Fruit fly (Drosophila melanogaster) whole organism, adult: ENCODE measurements around the gene Dbct.

ENCODE experiments used
- CG11617 ChIP-seq: fragments of 200-800 bp; sonication (Bioruptor generic); optimal IDR thresholded peaks from 2 replicates; lab custom pipeline; 2017; ENCODE audit warnings: mild to moderate bottlenecking, missing biosample characterization, missing genetic modification reagents, missing genetic modification characterization
- CG12768 ChIP-seq: fragments of 200-800 bp; sonication (Bioruptor generic); optimal IDR thresholded peaks from 2 replicates; lab custom pipeline; 2017; ENCODE audit warnings: missing biosample characterization, missing genetic modification characterization, mild to moderate bottlenecking, moderate library complexity, missing genetic modification reagents
- CG14711 ChIP-seq: fragments of 200-800 bp; sonication (Bioruptor generic); optimal IDR thresholded peaks from 2 replicates; lab custom pipeline; 2018; ENCODE audit warnings: missing biosample characterization, mild to moderate bottlenecking, missing genetic modification characterization, moderate library complexity
- CG1620 ChIP-seq: fragments of 200-800 bp; sonication (Bioruptor generic); optimal IDR thresholded peaks from 2 replicates; lab custom pipeline; 2016; ENCODE audit warnings: missing biosample characterization, missing genetic modification characterization
- CG33017 ChIP-seq: fragments of 200-800 bp; sonication (Bioruptor generic); optimal IDR thresholded peaks from 2 replicates; lab custom pipeline; 2018; ENCODE audit warnings: missing biosample characterization, mild to moderate bottlenecking, missing genetic modification characterization, moderate library complexity
- CG5204 ChIP-seq: fragments of 200-800 bp; sonication (Bioruptor generic); optimal IDR thresholded peaks from 2 replicates; lab custom pipeline; 2016; ENCODE audit warnings: missing biosample characterization, missing genetic modification characterization
- CG7045 ChIP-seq: fragments of 200-800 bp; sonication (Bioruptor generic); optimal IDR thresholded peaks from 2 replicates; lab custom pipeline; 2017; ENCODE audit warnings: missing biosample characterization, mild to moderate bottlenecking, missing genetic modification characterization
- CG7101 ChIP-seq: fragments of 200-800 bp; sonication (Bioruptor generic); optimal IDR thresholded peaks from 2 replicates; lab custom pipeline; 2018; ENCODE audit warnings: missing biosample characterization, mild to moderate bottlenecking, missing genetic modification characterization, moderate library complexity
- Clk ChIP-seq: fragments of 200-800 bp; sonication (Bioruptor generic); optimal IDR thresholded peaks from 2 replicates; lab custom pipeline; 2017; ENCODE audit warnings: missing biosample characterization, missing genetic modification characterization
- Crg-1 ChIP-seq: fragments of 200-800 bp; sonication (Bioruptor generic); optimal IDR thresholded peaks from 2 replicates; lab custom pipeline; 2016; ENCODE audit warnings: missing biosample characterization, missing genetic modification characterization
- Hr96 ChIP-seq: fragments of 200-800 bp; sonication (Bioruptor generic); optimal IDR thresholded peaks from 2 replicates; lab custom pipeline; 2016; ENCODE audit warnings: missing biosample characterization, missing genetic modification characterization
- Mnt ChIP-seq: fragments of 200-800 bp; sonication (Bioruptor generic); optimal IDR thresholded peaks from 2 replicates; lab custom pipeline; 2016; ENCODE audit warnings: missing biosample characterization, mild to moderate bottlenecking, missing genetic modification characterization
- bab1 ChIP-seq: fragments of 200-800 bp; sonication (Bioruptor generic); optimal IDR thresholded peaks from 3 replicates; lab custom pipeline; 2019; ENCODE audit warnings: missing biosample characterization, mild to moderate bottlenecking, missing genetic modification characterization, moderate library complexity
- cic ChIP-seq: fragments of 200-800 bp; sonication (Bioruptor generic); optimal IDR thresholded peaks from 2 replicates; lab custom pipeline; 2017; ENCODE audit warnings: missing biosample characterization, mild to moderate bottlenecking, missing genetic modification characterization, moderate library complexity
- cnc ChIP-seq, 2 experiments: fragments of >200 bp; optimal IDR thresholded peaks; 2 replicates each; lab custom pipeline; 2017
- kay ChIP-seq: fragments of 200-800 bp; sonication (Bioruptor generic); peaks from one replicate; lab custom pipeline; 2016; ENCODE audit warnings: missing biosample characterization, missing genetic modification characterization, borderline replicate concordance
- ovo ChIP-seq: fragments of 200-800 bp; sonication (Bioruptor generic); optimal IDR thresholded peaks from 2 replicates; lab custom pipeline; 2016; ENCODE audit warnings: missing biosample characterization, missing genetic modification characterization
- pad ChIP-seq: fragments of 200-800 bp; sonication (Bioruptor generic); optimal IDR thresholded peaks from 3 replicates; lab custom pipeline; 2017; ENCODE audit warnings: missing biosample characterization, missing genetic modification characterization, mild to moderate bottlenecking, moderate library complexity, missing genetic modification reagents
- tj ChIP-seq: fragments of 200-800 bp; sonication (Bioruptor generic); optimal IDR thresholded peaks from 3 replicates; lab custom pipeline; 2017; ENCODE audit warnings: missing biosample characterization, mild to moderate bottlenecking, missing genetic modification characterization, moderate library complexity
- toe ChIP-seq: fragments of 200-800 bp; sonication (Bioruptor generic); optimal IDR thresholded peaks from 2 replicates; lab custom pipeline; 2016; ENCODE audit warnings: missing biosample characterization, missing genetic modification characterization

The Dbct gene

dm6 chrX:15082681-15083080 is 3.2 kb upstream of the Dbct start, which contains the start of gene CG33178:
CG33178 (plus strand) TSS chrX:15082827.
- TF ChIP-seq cnc (optimal IDR thresholded peaks at IDR 0.05; lab: Kevin White, UChicago) (no peak), CG14711 (tag; lab: Kevin White, UChicago) (no peak), toe (GFP tag; lab: Kevin White, UChicago) (no peak), Crg-1 (GFP tag; lab: Kevin White, UChicago) (no peak), Mnt (GFP tag; lab: Kevin White, UChicago) (no peak), pad (GFP tag; lab: Kevin White, UChicago) (no peak), cic (GFP tag; lab: Kevin White, UChicago) (no peak), ovo (GFP tag; lab: Kevin White, UChicago) (no peak), CG5204 (no peak), CG11617 (GFP tag; lab: Kevin White, UChicago) (no peak)

- TF ChIP-seq CG1620 (GFP tag; lab: Kevin White, UChicago) (peak; percentile 80), kay (GFP tag; lab: Kevin White, UChicago) (peak; percentile 93), Hr96 (peak; percentile 84), CG7101 (tag; lab: Kevin White, UChicago) (peak; percentile 84), CG7045 (GFP tag; lab: Kevin White, UChicago) (peak; percentile 50), ovo (GFP tag; lab: Kevin White, UChicago) (peak; percentile 85), Crg-1 (GFP tag; lab: Kevin White, UChicago) (peak; percentile 81), toe (GFP tag; lab: Kevin White, UChicago) (peak; percentile 75), CG12768 (GFP tag; lab: Kevin White, UChicago) (peak; percentile 67), pad (GFP tag; lab: Kevin White, UChicago) (peak; percentile 80), tj (GFP tag; lab: Kevin White, UChicago) (peak; percentile 68), Mnt (GFP tag; lab: Kevin White, UChicago) (peak; percentile 94), CG5204 (peak; percentile 79), bab1 (GFP tag; lab: Kevin White, UChicago) (peak; percentile 85), cnc (optimal IDR thresholded peaks at IDR 0.05; lab: Kevin White, UChicago) (no peak), cic (GFP tag; lab: Kevin White, UChicago) (no peak), CG11617 (GFP tag; lab: Kevin White, UChicago) (peak; percentile 92), CG33017 (tag; lab: Kevin White, UChicago) (peak; percentile 27), Clk (GFP tag; lab: Kevin White, UChicago) (peak; percentile 43), CG14711 (tag; lab: Kevin White, UChicago) (peak; percentile 97)
These were observed 1.3 kb upstream of the Dbct start, which contains the start of gene Cox17 for dm6 chrX:15084580-15085138. Cox17 (minus strand) TSS chrX:15084699.

- TF ChIP-seq Hr96: no peak
- TF ChIP-seq cnc (optimal IDR thresholded peaks at IDR 0.05; lab: Kevin White, UChicago): no peak
- TF ChIP-seq CG7101 (tag; lab: Kevin White, UChicago): no peak
- TF ChIP-seq CG1620 (GFP tag; lab: Kevin White, UChicago): no peak
- no peak for TF ChIP-seq Crg-1 (GFP tag; lab: Kevin White, UChicago)
- no peak for TF ChIP-seq CG7045 (GFP tag; lab: Kevin White, UChicago)
- no peak for TF ChIP-seq pad (GFP tag; lab: Kevin White, UChicago)
- TF ChIP-seq toe (GFP tag; lab: Kevin White, UChicago): no peak
- TF ChIP-seq ovo (GFP tag; lab: Kevin White, UChicago): no peak
- TF ChIP-seq CG12768 (GFP tag; lab: Kevin White, UChicago): no peak
- no peak for TF ChIP-seq CG5204
- no peak for TF ChIP-seq kay (GFP tag; lab: Kevin White, UChicago)
- no peak for TF ChIP-seq tj (GFP tag; lab: Kevin White, UChicago)
- TF ChIP-seq CG33017 (tag; lab: Kevin White, UChicago): no peak
- TF ChIP-seq CG11617 (GFP tag; lab: Kevin White, UChicago): no peak
- no peak for TF ChIP-seq Clk (GFP tag; lab: Kevin White, UChicago)
These were observed 3.3 kb downstream of the Dbct start, which contains the start of gene Rab3-GEF for dm6 chrX:15089146-15089698. Rab3-GEF (plus strand) TSS chrX:15089682.

- no peak for TF ChIP-seq pad (GFP tag; lab: Kevin White, UChicago)
These were observed 4.4 kb downstream of the Dbct start for dm6 chrX:15090371-15090770.

- no peak for TF ChIP-seq pad (GFP tag; lab: Kevin White, UChicago)
- TF ChIP-seq Crg-1 (GFP tag; lab: Kevin White, UChicago): no peak
- no peak for TF ChIP-seq CG12768 (GFP tag; lab: Kevin White, UChicago)
- TF ChIP-seq tj (GFP tag; lab: Kevin White, UChicago): no peak
- TF ChIP-seq ovo (GFP tag; lab: Kevin White, UChicago): no peak
- no peak for TF ChIP-seq Hr96
- no peak for TF ChIP-seq Mnt (GFP tag; lab: Kevin White, UChicago)
- no peak for TF ChIP-seq CG11617 (GFP tag; lab: Kevin White, UChicago)
- TF ChIP-seq CG14711 (tag; lab: Kevin White, UChicago): no peak
- TF ChIP-seq bab1 (GFP tag; lab: Kevin White, UChicago): no peak
- TF ChIP-seq Clk (GFP tag; lab: Kevin White, UChicago): no peak
These were observed 5.2 kb downstream of the Dbct start for dm6 chrX:15091159-15091558.

dm6 chrX:15095942-15096341 is 10.0 kb downstream of the Dbct start, which contains the start of gene CG9072:
CG9072 (minus strand) TSS chrX:15096042.
- TF ChIP-seq CG1620 (GFP tag; lab: Kevin White, UChicago) (no peak), cic (GFP tag; lab: Kevin White, UChicago) (no peak), toe (GFP tag; lab: Kevin White, UChicago) (no peak), pad (GFP tag; lab: Kevin White, UChicago) (no peak)
